Worm (Caenorhabditis elegans) whole organism, early embryonic: Measurements from ENCODE around the gene Y113G7A.16.

ENCODE experiments used
- B0310.2 ChIP-seq: sonication (generic microtip); optimal IDR thresholded peaks from 2 replicates; lab custom pipeline; 2016; ENCODE audit warnings: mild to moderate bottlenecking, missing genetic modification characterization, missing compliant biosample characterization
- ama-1 ChIP-seq: fragments of 150-350 bp; optimal IDR thresholded peaks from 2 replicates; lab custom pipeline; 2014
- flt-1 ChIP-seq: fragments of 200-800 bp; sonication (Bioruptor generic); IDR thresholded peaks from 2 replicates; pipeline ENCODE4 v1.3.6; 2022; ENCODE audit warnings: missing genetic modification characterization, missing compliant biosample characterization
- hnd-1 ChIP-seq: sonication (generic microtip); optimal IDR thresholded peaks from 2 replicates; lab custom pipeline; 2016; ENCODE audit warnings: missing genetic modification characterization, missing compliant biosample characterization
- scrt-1 ChIP-seq: fragments of 200-800 bp; sonication (Bioruptor generic); IDR thresholded peaks from 2 replicates; pipeline ENCODE4 v1.3.6; 2022; ENCODE audit warnings: missing genetic modification characterization, missing compliant biosample characterization
- tbx-37 ChIP-seq: fragments of 200-800 bp; sonication (Bioruptor generic); conservative IDR thresholded peaks from 2 replicates; pipeline ENCODE4 v1.3.6; 2022; ENCODE audit warnings: missing genetic modification reagents, missing genetic modification characterization, missing compliant biosample characterization

- TF ChIP-seq scrt-1 = no peak
- no peak for TF ChIP-seq flt-1 (GFP tag; lab: Robert Waterston, UW)
- no peak for TF ChIP-seq ama-1 (lab: Kevin White, UChicago)
- no peak for TF ChIP-seq hnd-1 (tag; lab: Kevin White, UChicago)
- TF ChIP-seq B0310.2 = no peak
- TF ChIP-seq tbx-37 (GFP tag; lab: Robert Waterston, UW) = no peak
These were observed 22.0 kb downstream of the Y113G7A.16 start for ce11 chrV:20059370-20059769.
